Worm (Caenorhabditis elegans) whole organism, L4 larva: ENCODE data around the gene F57C2.5.

Experiments
- D1046.2 ChIP-seq: fragments of 200-800 bp; sonication (Bioruptor generic); IDR thresholded peaks from 2 replicates; pipeline ENCODE4 v1.3.6; 2022; ENCODE audit warnings: missing genetic modification characterization, missing compliant biosample characterization
- F10B5.3 ChIP-seq: sonication (generic microtip); optimal IDR thresholded peaks from 2 replicates; lab custom pipeline; 2016; ENCODE audit warnings: mild to moderate bottlenecking, missing genetic modification characterization, missing compliant biosample characterization
- F44E2.7 ChIP-seq: fragments of 200-800 bp; sonication (Bioruptor generic); IDR thresholded peaks from 2 replicates; pipeline ENCODE4 v2.1.2; 2022; ENCODE audit warnings: missing genetic modification characterization, missing compliant biosample characterization
- F49E8.2 ChIP-seq: sonication (generic microtip); optimal IDR thresholded peaks from 2 replicates; lab custom pipeline; 2016; ENCODE audit warnings: missing compliant biosample characterization, mild to moderate bottlenecking, missing genetic modification characterization, borderline replicate concordance
- R02D3.7 ChIP-seq: fragments of 150-350 bp; sonication (generic microtip); optimal IDR thresholded peaks from 3 replicates; lab custom pipeline; 2014; ENCODE audit warnings: missing biosample characterization, missing genetic modification characterization
- T20F7.1 ChIP-seq: fragments of 200-800 bp; sonication (Bioruptor generic); optimal IDR thresholded peaks from 2 replicates; lab custom pipeline; 2018; ENCODE audit warnings: mild to moderate bottlenecking, missing genetic modification characterization, missing compliant biosample characterization
- Y48G9A.11 ChIP-seq: fragments of 200-800 bp; sonication (Bioruptor generic); IDR thresholded peaks from 2 replicates; pipeline ENCODE4 v1.3.6; 2022; ENCODE audit warnings: missing genetic modification reagents, missing genetic modification characterization, missing compliant biosample characterization
- aly-2 ChIP-seq: sonication (generic microtip); optimal IDR thresholded peaks from 2 replicates; lab custom pipeline; 2018; ENCODE audit warnings: missing biosample characterization, missing genetic modification characterization
- attf-4 ChIP-seq: sonication (generic microtip); optimal IDR thresholded peaks from 3 replicates; lab custom pipeline; 2017; ENCODE audit warnings: missing biosample characterization, missing genetic modification characterization
- ceh-20 ChIP-seq: fragments of 200-800 bp; sonication (Bioruptor generic); IDR thresholded peaks from 2 replicates; pipeline ENCODE4 v1.3.6; 2022; ENCODE audit warnings: missing genetic modification reagents, missing genetic modification characterization, missing compliant biosample characterization
- ceh-62 ChIP-seq: sonication (generic microtip); optimal IDR thresholded peaks from 2 replicates; lab custom pipeline; 2017; ENCODE audit warnings: missing biosample characterization, missing genetic modification characterization
- daf-8 ChIP-seq: fragments of 200-800 bp; sonication (Bioruptor generic); IDR thresholded peaks from 2 replicates; pipeline ENCODE4 v1.3.6; 2022; ENCODE audit warnings: missing genetic modification characterization, missing compliant biosample characterization
- dpl-1 ChIP-seq: fragments of 150-350 bp; optimal IDR thresholded peaks from 2 replicates; lab custom pipeline; 2014; ENCODE audit warnings: missing biosample characterization, missing genetic modification reagents, missing genetic modification characterization
- duxl-1 ChIP-seq: sonication (generic microtip); optimal IDR thresholded peaks from 2 replicates; lab custom pipeline; 2016; ENCODE audit warnings: mild to moderate bottlenecking, missing genetic modification characterization, moderate library complexity, missing compliant biosample characterization; ENCODE audit not compliant: poor library complexity
- dve-1 ChIP-seq: sonication (generic microtip); optimal IDR thresholded peaks from 2 replicates; lab custom pipeline; 2017; ENCODE audit warnings: antibody characterized with exemption, mild to moderate bottlenecking, missing genetic modification characterization, missing compliant biosample characterization; ENCODE audit not compliant: insufficient read depth
- fkh-10 ChIP-seq: fragments of 150-350 bp; optimal IDR thresholded peaks from 2 replicates; lab custom pipeline; 2014; ENCODE audit warnings: missing biosample characterization, missing genetic modification reagents, missing genetic modification characterization
- fos-1 ChIP-seq: fragments of 150-350 bp; optimal IDR thresholded peaks from 2 replicates; lab custom pipeline; 2014; ENCODE audit warnings: missing biosample characterization, missing genetic modification characterization
- hlh-11 ChIP-seq: fragments of 200-800 bp; sonication (Bioruptor generic); optimal IDR thresholded peaks from 2 replicates; lab custom pipeline; 2018; ENCODE audit warnings: mild to moderate bottlenecking, missing genetic modification characterization, missing compliant biosample characterization
- hmg-1.1 ChIP-seq: fragments of 200-800 bp; sonication (Bioruptor generic); IDR thresholded peaks from 2 replicates; pipeline ENCODE4 v1.3.6; 2022; ENCODE audit warnings: missing genetic modification reagents, missing genetic modification characterization, missing compliant biosample characterization
- jun-1 ChIP-seq: fragments of 150-350 bp; optimal IDR thresholded peaks from 2 replicates; lab custom pipeline; 2014; ENCODE audit warnings: missing biosample characterization, missing genetic modification reagents, missing genetic modification characterization
- lin-1 ChIP-seq: fragments of 200-800 bp; sonication (Bioruptor generic); IDR thresholded peaks from 2 replicates; pipeline ENCODE4 v1.3.6; 2022; ENCODE audit warnings: missing genetic modification reagents, missing genetic modification characterization, missing compliant biosample characterization
- lin-13 ChIP-seq: fragments of 150-350 bp; optimal IDR thresholded peaks from 2 replicates; lab custom pipeline; 2014; ENCODE audit warnings: missing biosample characterization, missing genetic modification reagents, missing genetic modification characterization
- lir-3 ChIP-seq: sonication (generic microtip); optimal IDR thresholded peaks from 2 replicates; lab custom pipeline; 2016; ENCODE audit warnings: mild to moderate bottlenecking, missing genetic modification characterization, missing compliant biosample characterization
- lsy-2 ChIP-seq, 2 experiments: fragments of 150-350 bp in 1 of 2; sonication (generic microtip) in 1 of 2; optimal IDR thresholded peaks; 2 replicates each; lab custom pipeline; 2014 to 2017; ENCODE audit warnings: missing biosample characterization in 2 of 2, missing genetic modification characterization in 2 of 2
- nhr-11 ChIP-seq: fragments of 150-350 bp; optimal IDR thresholded peaks from 2 replicates; lab custom pipeline; 2014; ENCODE audit warnings: missing biosample characterization, missing genetic modification characterization
- php-3 ChIP-seq: fragments of 200-800 bp; sonication (Bioruptor generic); IDR thresholded peaks from 2 replicates; pipeline ENCODE4 v1.3.6; 2022; ENCODE audit warnings: missing genetic modification reagents, missing genetic modification characterization, missing compliant biosample characterization
- pqm-1 ChIP-seq: sonication (generic microtip); optimal IDR thresholded peaks from 2 replicates; lab custom pipeline; 2017; ENCODE audit warnings: missing biosample characterization, missing genetic modification characterization
- saeg-2 ChIP-seq: fragments of 200-800 bp; sonication (Bioruptor generic); IDR thresholded peaks from 2 replicates; pipeline ENCODE4 v1.3.6; 2022; ENCODE audit warnings: missing genetic modification reagents, missing genetic modification characterization, missing compliant biosample characterization
- set-16 ChIP-seq: fragments of 200-800 bp; sonication (Bioruptor generic); IDR thresholded peaks from 2 replicates; pipeline ENCODE4 v1.3.6; 2022; ENCODE audit warnings: missing genetic modification reagents, missing genetic modification characterization, missing compliant biosample characterization
- skn-1 ChIP-seq: fragments of 150-350 bp; optimal IDR thresholded peaks from 2 replicates; lab custom pipeline; 2014; ENCODE audit warnings: missing biosample characterization, missing genetic modification characterization
- snpc-1.2 ChIP-seq: fragments of 200-800 bp; sonication (Bioruptor generic); IDR thresholded peaks from 2 replicates; pipeline ENCODE4 v1.3.6; 2022; ENCODE audit warnings: missing genetic modification reagents, missing genetic modification characterization, missing compliant biosample characterization
- tag-97 ChIP-seq: fragments of 200-800 bp; sonication (Bioruptor generic); IDR thresholded peaks from 2 replicates; pipeline ENCODE4 v1.3.6; 2022; ENCODE audit warnings: missing genetic modification characterization, missing compliant biosample characterization
- tra-1 ChIP-seq: fragments of 200-800 bp; sonication (Bioruptor generic); IDR thresholded peaks from 2 replicates; pipeline ENCODE4 v1.3.6; 2022; ENCODE audit warnings: missing genetic modification reagents, missing genetic modification characterization, missing compliant biosample characterization
- unc-130 ChIP-seq: sonication (generic microtip); optimal IDR thresholded peaks from 2 replicates; lab custom pipeline; 2016; ENCODE audit warnings: missing genetic modification reagents, missing genetic modification characterization, missing compliant biosample characterization
- vab-7 ChIP-seq: fragments of 200-800 bp; sonication (Bioruptor generic); IDR thresholded peaks from 2 replicates; pipeline ENCODE4 v1.3.6; 2022; ENCODE audit warnings: missing genetic modification reagents, missing genetic modification characterization, missing compliant biosample characterization
- zfp-3 ChIP-seq: fragments of 200-800 bp; sonication (Bioruptor generic); conservative IDR thresholded peaks from 2 replicates; pipeline ENCODE4 v1.3.6; 2022; ENCODE audit warnings: missing genetic modification reagents, missing genetic modification characterization, missing compliant biosample characterization
- zip-11 ChIP-seq: fragments of 200-800 bp; sonication (Bioruptor generic); IDR thresholded peaks from 2 replicates; pipeline ENCODE4 v1.3.6; 2022; ENCODE audit warnings: missing genetic modification characterization, missing compliant biosample characterization
- zip-2 ChIP-seq: fragments of 150-350 bp; optimal IDR thresholded peaks from 2 replicates; lab custom pipeline; 2014; ENCODE audit warnings: missing biosample characterization, missing genetic modification characterization
- ztf-11 ChIP-seq: fragments of 150-350 bp; optimal IDR thresholded peaks from 2 replicates; lab custom pipeline; 2014; ENCODE audit warnings: missing biosample characterization, missing genetic modification characterization

The F57C2.5 gene

ce11 chrII:14522037-14522436 lies 6.0 kb downstream of the F57C2.5 start, which contains the start of gene btb-19:
Gene btb-19, minus strand, starts transcription at chrII:14522137.
- TF ChIP-seq attf-4 (tag; lab: Kevin White, UChicago) (no peak), Y48G9A.11 (GFP tag; lab: Robert Waterston, UW) (no peak), duxl-1 (tag; lab: Kevin White, UChicago) (no peak), hlh-11 (no peak), fkh-10 (no peak), F49E8.2 (tag; lab: Kevin White, UChicago) (no peak), tra-1 (GFP tag; lab: Robert Waterston, UW) (no peak)
- TF ChIP-seq, all 104 proteins: peak for 0

- TF ChIP-seq vab-7 (GFP tag; lab: Robert Waterston, UW) (no peak), ztf-11 (tag; lab: Kevin White, UChicago) (no peak), dve-1 (tag; lab: Kevin White, UChicago) (no peak), hmg-1.1 (no peak), zfp-3 (no peak), nhr-11 (tag; lab: Kevin White, UChicago) (no peak), saeg-2 (GFP tag; lab: Robert Waterston, UW) (no peak), daf-8 (GFP tag; lab: Robert Waterston, UW) (no peak), php-3 (GFP tag; lab: Robert Waterston, UW) (no peak), lir-3 (no peak), zip-2 (tag; lab: Kevin White, UChicago) (no peak), fos-1 (no peak), T20F7.1 (GFP tag; lab: Kevin White, UChicago) (no peak), snpc-1.2 (no peak), ceh-20 (no peak), aly-2 (tag; lab: Kevin White, UChicago) (no peak), lin-1 (no peak)
These were observed 13.0 kb downstream of the F57C2.5 start, which contains the start of gene K10H10.9 for ce11 chrII:14515017-14515416. Gene K10H10.9, minus strand, starts transcription at chrII:14515117.

ce11 chrII:14511189-14511588 lies 16.9 kb downstream of the F57C2.5 start, which contains the start of gene K10H10.13:
Gene K10H10.13, minus strand, starts transcription at chrII:14511289.
- TF ChIP-seq R02D3.7 (tag; lab: Kevin White, UChicago) (no peak), F49E8.2 (tag; lab: Kevin White, UChicago) (no peak), skn-1 (tag; lab: Kevin White, UChicago) (no peak), set-16 (GFP tag; lab: Robert Waterston, UW) (no peak), lsy-2 (tag; optimal IDR thresholded peaks at IDR 0.05; lab: Kevin White, UChicago) (no peak), pqm-1 (no peak), ceh-62 (no peak), F10B5.3 (tag; lab: Kevin White, UChicago) (no peak), daf-8 (GFP tag; lab: Robert Waterston, UW) (no peak), F44E2.7 (GFP tag; lab: Robert Waterston, UW) (no peak), D1046.2 (GFP tag; lab: Robert Waterston, UW) (no peak), tag-97 (GFP tag; lab: Robert Waterston, UW) (no peak), zip-11 (GFP tag; lab: Robert Waterston, UW) (no peak), dpl-1 (no peak), jun-1 (tag; lab: Kevin White, UChicago) (no peak), unc-130 (GFP tag; lab: Kevin White, UChicago) (no peak), lin-13 (GFP tag; lab: Kevin White, UChicago) (no peak)
